Worm (Caenorhabditis elegans): ENCODE results near the gene kel-3.

kel-3 gene

ce11 chrIII:13465918-13466592, 1.4 kb downstream of the kel-3 start, which contains the start of gene cdk-5 (continued):
- TF ChIP-seq lsy-2 (tag; optimal IDR thresholded peaks at IDR 0.05) (peak; percentile 48 to 97), arid-1 (GFP tag; conservative IDR thresholded peaks at IDR 0.05) (0 out of 2 replicates have a peak, but pooled peaks have one; percentile 39), snpc-4 (tag; optimal IDR thresholded peaks at IDR 0.05) (no peak), nhr-102 (tag; optimal IDR thresholded peaks at IDR 0.05) (peak; percentile 80), pha-4 (GFP tag; IDR thresholded peaks at IDR 0.05) (peak; percentile 73; the same call in 1 of the 2 replicates), pha-4 (tag; optimal IDR thresholded peaks at IDR 0.05) (peak; percentile 28), rbr-2 (tag; optimal IDR thresholded peaks at IDR 0.05) (peak; percentile 83), nhr-11 (tag; optimal IDR thresholded peaks at IDR 0.05) (peak; percentile 79), mdl-1 (tag; optimal IDR thresholded peaks at IDR 0.05) (peak in 1 of 2 experiments; percentile 13), dpl-1 (GFP tag; optimal IDR thresholded peaks at IDR 0.05) (peak; percentile 86), lin-1 (GFP tag; IDR thresholded peaks at IDR 0.05) (0 out of 2 replicates have a peak, but pooled peaks have one; percentile 6), mes-2 (tag; optimal IDR thresholded peaks at IDR 0.05; ENCODE audit: poor library complexity, severe bottlenecking) (peak; percentile 86)

ce11 chrIII:13471504-13471903, 6.9 kb downstream of the kel-3 start, which contains the start of gene pssy-2:
Gene pssy-2, plus strand, starts transcription at chrIII:13471804.
- no peak for TF ChIP-seq Y48G9A.11 (GFP tag; IDR thresholded peaks at IDR 0.05)
- no peak for TF ChIP-seq Y105C5A.15 (GFP tag; IDR thresholded peaks at IDR 0.05)
- TF ChIP-seq dmd-6 (GFP tag; IDR thresholded peaks at IDR 0.05), result no peak
- TF ChIP-seq lin-38 (GFP tag; IDR thresholded peaks at IDR 0.05), result no peak
- no peak for TF ChIP-seq Y5F2A.4 (GFP tag; optimal IDR thresholded peaks at IDR 0.05)
- no peak for TF ChIP-seq spr-1 (tag; optimal IDR thresholded peaks at IDR 0.05)
- TF ChIP-seq duxl-1 (tag; optimal IDR thresholded peaks at IDR 0.05; ENCODE audit: poor library complexity), result no peak
- no peak for TF ChIP-seq ctbp-1 (GFP tag; IDR thresholded peaks at IDR 0.05)
- no peak for TF ChIP-seq daf-19 (GFP tag; conservative IDR thresholded peaks at IDR 0.05)
- TF ChIP-seq lin-29 (GFP tag; IDR thresholded peaks at IDR 0.05), result no peak
- no peak for TF ChIP-seq ztf-7 (tag; optimal IDR thresholded peaks at IDR 0.05)
- no peak for TF ChIP-seq ztf-11 (tag; optimal IDR thresholded peaks at IDR 0.05)

ce11 chrIII:13474482-13474881, 9.9 kb downstream of the kel-3 start:
- TF ChIP-seq Y5F2A.4 (GFP tag; optimal IDR thresholded peaks at IDR 0.05), result no peak
- TF ChIP-seq snpc-4 (tag; optimal IDR thresholded peaks at IDR 0.05), result no peak
- no peak for TF ChIP-seq hif-1 (tag; optimal IDR thresholded peaks at IDR 0.05)
- no peak for TF ChIP-seq nhr-76 (tag; optimal IDR thresholded peaks at IDR 0.05)
- no peak for TF ChIP-seq daf-19 (GFP tag; conservative IDR thresholded peaks at IDR 0.05)
- TF ChIP-seq Y48G9A.11 (GFP tag; IDR thresholded peaks at IDR 0.05), result no peak

- TF ChIP-seq aha-1 (tag), result peak; percentile 43
- TF ChIP-seq arid-1 (GFP tag; conservative IDR thresholded peaks at IDR 0.05), result no peak
These were observed 12.1 kb downstream of the kel-3 start, which contains the start of gene T27E9.6 for ce11 chrIII:13476682-13477081. Gene T27E9.6, minus strand, starts transcription at chrIII:13476782.

- TF ChIP-seq zfp-3 (GFP tag; conservative IDR thresholded peaks at IDR 0.05) (no peak), unc-62 (GFP tag; optimal IDR thresholded peaks at IDR 0.05 in 1 of 2) (no peak), unc-62 (tag; optimal IDR thresholded peaks at IDR 0.05) (no peak), dmd-6 (GFP tag; IDR thresholded peaks at IDR 0.05) (no peak), daf-16 (GFP tag; optimal IDR thresholded peaks at IDR 0.05) (no peak), daf-16 (tag; optimal IDR thresholded peaks at IDR 0.05) (no peak), ztf-7 (tag; optimal IDR thresholded peaks at IDR 0.05) (no peak), ceh-44 (GFP tag; IDR thresholded peaks at IDR 0.05) (no peak)
These were observed 19.4 kb downstream of the kel-3 start, which contains the start of gene acc-4 for ce11 chrIII:13484024-13484423. Gene acc-4, minus strand, starts transcription at chrIII:13484124.

Data from whole organism, L4 larva.